Worm (Caenorhabditis elegans): ENCODE results near the gene Y57G11B.8.

Gene Y57G11B.8

ce11 chrIV:14614176-14614740, 35.8 kb upstream of the Y57G11B.8 start (continued):
- no peak for TF ChIP-seq ceh-16 (tag; optimal IDR thresholded peaks at IDR 0.05)
- TF ChIP-seq lin-11 (tag; optimal IDR thresholded peaks at IDR 0.05), result no peak
- TF ChIP-seq nhr-10 (tag; optimal IDR thresholded peaks at IDR 0.05), result no peak
- no peak for TF ChIP-seq C34F6.9 (tag; optimal IDR thresholded peaks at IDR 0.05)
- TF ChIP-seq nhr-21 (tag; optimal IDR thresholded peaks at IDR 0.05), result peak; percentile 92
- TF ChIP-seq lsy-2 (tag; optimal IDR thresholded peaks at IDR 0.05), result peak in 1 of 2 experiments; percentile 34
- no peak for TF ChIP-seq F13H6.1 (tag; optimal IDR thresholded peaks at IDR 0.05)
- no peak for TF ChIP-seq lin-13 (GFP tag; optimal IDR thresholded peaks at IDR 0.05)
- no peak for TF ChIP-seq nhr-237 (tag; optimal IDR thresholded peaks at IDR 0.05)
- no peak for TF ChIP-seq unc-39 (tag; optimal IDR thresholded peaks at IDR 0.05)
- TF ChIP-seq Y55F3AM.14 (GFP tag; optimal IDR thresholded peaks at IDR 0.05), result peak; percentile 51
- no peak for TF ChIP-seq ZK546.5 (tag; optimal IDR thresholded peaks at IDR 0.05)
- no peak for TF ChIP-seq mbf-1 (tag; optimal IDR thresholded peaks at IDR 0.05)
- TF ChIP-seq unc-62 (GFP tag; optimal IDR thresholded peaks at IDR 0.05), result no peak
- TF ChIP-seq gmeb-1 (tag; optimal IDR thresholded peaks at IDR 0.05), result peak; percentile 34
- TF ChIP-seq mdl-1 (tag; optimal IDR thresholded peaks at IDR 0.05), result peak; percentile 31 to 32
- TF ChIP-seq sem-4 (tag; optimal IDR thresholded peaks at IDR 0.05), result no peak
- no peak for TF ChIP-seq elt-3 (tag; optimal IDR thresholded peaks at IDR 0.05)
- peak; percentile 80 for TF ChIP-seq nhr-25 (tag; optimal IDR thresholded peaks at IDR 0.05)
- TF ChIP-seq mab-5 (tag; optimal IDR thresholded peaks at IDR 0.05), result no peak
- no peak for TF ChIP-seq unc-55 (GFP tag; optimal IDR thresholded peaks at IDR 0.05)
- TF ChIP-seq nhr-6 (tag; optimal IDR thresholded peaks at IDR 0.05), result peak; percentile 44

ce11 chrIV:14613375-14613774, 34.9 kb upstream of the Y57G11B.8 start:
- no peak for TF ChIP-seq nhr-129 (tag; optimal IDR thresholded peaks at IDR 0.05)
- TF ChIP-seq sma-9 (GFP tag; optimal IDR thresholded peaks at IDR 0.05), result peak; percentile 19
- no peak for TF ChIP-seq sma-9 (tag; optimal IDR thresholded peaks at IDR 0.05)
- TF ChIP-seq nhr-21 (tag; optimal IDR thresholded peaks at IDR 0.05), result peak; percentile 79
- TF ChIP-seq lsy-2 (tag; optimal IDR thresholded peaks at IDR 0.05), result peak in 1 of 2 experiments; percentile 21
- TF ChIP-seq ceh-82 (tag; optimal IDR thresholded peaks at IDR 0.05), result no peak

- TF ChIP-seq lsy-2 (tag; optimal IDR thresholded peaks at IDR 0.05) (peak in 1 of 2 experiments; percentile 68), ZK546.5 (tag; optimal IDR thresholded peaks at IDR 0.05) (no peak), zag-1 (tag; optimal IDR thresholded peaks at IDR 0.05) (no peak), ceh-82 (tag; optimal IDR thresholded peaks at IDR 0.05) (no peak), lin-13 (GFP tag; optimal IDR thresholded peaks at IDR 0.05) (no peak), blmp-1 (tag; optimal IDR thresholded peaks at IDR 0.05; ENCODE audit: insufficient read depth) (peak; percentile 72), ceh-16 (tag; optimal IDR thresholded peaks at IDR 0.05) (no peak), egl-27 (tag; optimal IDR thresholded peaks at IDR 0.05) (peak; percentile 14), lin-39 (tag; optimal IDR thresholded peaks at IDR 0.05) (no peak), nhr-237 (tag; optimal IDR thresholded peaks at IDR 0.05) (no peak), R02D3.7 (tag; optimal IDR thresholded peaks at IDR 0.05) (no peak), elt-3 (tag; optimal IDR thresholded peaks at IDR 0.05) (no peak), nhr-6 (tag; optimal IDR thresholded peaks at IDR 0.05) (peak; percentile 74), sma-9 (GFP tag; optimal IDR thresholded peaks at IDR 0.05) (peak; percentile 96), sma-9 (tag; optimal IDR thresholded peaks at IDR 0.05) (no peak), ztf-4 (tag; optimal IDR thresholded peaks at IDR 0.05) (no peak), ztf-11 (tag; optimal IDR thresholded peaks at IDR 0.05) (no peak), dmd-4 (tag; optimal IDR thresholded peaks at IDR 0.05) (no peak), snpc-4 (tag; optimal IDR thresholded peaks at IDR 0.05) (no peak), nhr-12 (tag; optimal IDR thresholded peaks at IDR 0.05) (no peak), mdl-1 (tag; optimal IDR thresholded peaks at IDR 0.05) (peak; percentile 48 to 53), mab-5 (tag; optimal IDR thresholded peaks at IDR 0.05) (peak; percentile 40), nhr-21 (tag; optimal IDR thresholded peaks at IDR 0.05) (peak; percentile 69), C34F6.9 (tag; optimal IDR thresholded peaks at IDR 0.05) (peak; percentile 32), F13H6.1 (tag; optimal IDR thresholded peaks at IDR 0.05) (peak; percentile 68), ztf-1 (GFP tag; conservative IDR thresholded peaks at IDR 0.05) (no peak), alr-1 (tag; optimal IDR thresholded peaks at IDR 0.05) (no peak), gmeb-1 (tag; optimal IDR thresholded peaks at IDR 0.05) (no peak), nhr-10 (tag; optimal IDR thresholded peaks at IDR 0.05) (no peak), nhr-23 (tag; optimal IDR thresholded peaks at IDR 0.05) (no peak), mbf-1 (tag; optimal IDR thresholded peaks at IDR 0.05) (no peak), unc-62 (GFP tag; optimal IDR thresholded peaks at IDR 0.05) (no peak), Y55F3AM.14 (GFP tag; optimal IDR thresholded peaks at IDR 0.05) (no peak), nhr-11 (tag; optimal IDR thresholded peaks at IDR 0.05) (no peak), nhr-129 (tag; optimal IDR thresholded peaks at IDR 0.05) (peak; percentile 85), elt-1 (tag; optimal IDR thresholded peaks at IDR 0.05) (no peak), crh-2 (tag; optimal IDR thresholded peaks at IDR 0.05) (peak; percentile 70), sem-4 (tag; optimal IDR thresholded peaks at IDR 0.05) (no peak), skn-1 (tag; optimal IDR thresholded peaks at IDR 0.05) (no peak), unc-39 (tag; optimal IDR thresholded peaks at IDR 0.05) (no peak), unc-55 (GFP tag; optimal IDR thresholded peaks at IDR 0.05) (peak; percentile 45), sma-3 (GFP tag; optimal IDR thresholded peaks at IDR 0.05) (peak; percentile 49)
Measured at ce11 chrIV:14612547-14613329, 34.2 kb upstream of the Y57G11B.8 start.

Measured in whole organism, L2 larva.